Fruit fly (Drosophila melanogaster) whole organism, embryonic: ENCODE results near the gene CG11562.
A peak's percentile ranks its signal among the peaks of the same experiment; 100 is the strongest.

Experiments used
- Awh ChIP-seq: fragments of 200-800 bp; sonication (Bioruptor generic); IDR thresholded peaks from 2 replicates; pipeline ENCODE4, ENCODE4 v1.3.6; 2022; ENCODE audit warnings: missing biosample characterization, missing genetic modification characterization
- C15 ChIP-seq: fragments of 200-800 bp; sonication (Bioruptor generic); IDR thresholded peaks from 3 replicates; pipeline ENCODE4 v1.3.6; 2022; ENCODE audit warnings: missing biosample characterization, missing genetic modification characterization
- CG10274 ChIP-seq: fragments of 200-800 bp; sonication (Bioruptor generic); optimal IDR thresholded peaks from 3 replicates; lab custom pipeline; 2017; ENCODE audit warnings: missing biosample characterization, mild to moderate bottlenecking, missing genetic modification characterization
- CG12942 ChIP-seq: fragments of 200-800 bp; sonication (Bioruptor generic); optimal IDR thresholded peaks from 3 replicates; lab custom pipeline; 2016; ENCODE audit warnings: missing biosample characterization, missing genetic modification characterization
- CG13296 ChIP-seq: fragments of 200-800 bp; sonication (Bioruptor generic); optimal IDR thresholded peaks from 3 replicates; lab custom pipeline; 2018; ENCODE audit warnings: missing biosample characterization, mild to moderate bottlenecking, missing genetic modification characterization
- CG15269 ChIP-seq: fragments of 200-800 bp; sonication (Bioruptor generic); optimal IDR thresholded peaks from 2 replicates; lab custom pipeline; 2018; ENCODE audit warnings: missing biosample characterization, mild to moderate bottlenecking, missing genetic modification characterization, moderate library complexity
- CG17361 ChIP-seq: fragments of 200-800 bp; sonication (Bioruptor generic); IDR thresholded peaks from 3 replicates; pipeline ENCODE4 v1.3.6; 2022; ENCODE audit warnings: missing biosample characterization, missing genetic modification characterization
- CG17385 ChIP-seq: fragments of 200-800 bp; sonication (Bioruptor generic); optimal IDR thresholded peaks from 3 replicates; lab custom pipeline; 2018; ENCODE audit warnings: missing biosample characterization, mild to moderate bottlenecking, missing genetic modification characterization
- CG30020 ChIP-seq: fragments of 200-800 bp; optimal IDR thresholded peaks from 2 replicates; lab custom pipeline; 2019; ENCODE audit warnings: missing biosample characterization, mild to moderate bottlenecking, missing genetic modification characterization, moderate library complexity
- CG3407 ChIP-seq: fragments of 200-800 bp; sonication (Bioruptor generic); optimal IDR thresholded peaks from 2 replicates; lab custom pipeline; 2018; ENCODE audit warnings: missing biosample characterization, mild to moderate bottlenecking, missing genetic modification characterization
- CG34224 ChIP-seq: fragments of 200-800 bp; sonication (Bioruptor generic); IDR thresholded peaks from 3 replicates; pipeline ENCODE4 v1.3.6; 2022; ENCODE audit warnings: missing biosample characterization, missing genetic modification characterization; ENCODE audit not compliant: partially characterized antibody
- CG42726 ChIP-seq: fragments of 200-800 bp; sonication (Bioruptor generic); IDR thresholded peaks from 2 replicates; pipeline ENCODE4 v1.3.6; 2022; ENCODE audit warnings: missing biosample characterization, missing genetic modification characterization; ENCODE audit not compliant: partially characterized antibody
- CG4328 ChIP-seq: fragments of 200-800 bp; sonication (Bioruptor generic); optimal IDR thresholded peaks from 3 replicates; lab custom pipeline; 2017; ENCODE audit warnings: missing biosample characterization, missing genetic modification reagents, missing genetic modification characterization
- CG4730 ChIP-seq: fragments of 200-800 bp; sonication (Bioruptor generic); IDR thresholded peaks from 2 replicates; pipeline ENCODE4 v1.3.6; 2022; ENCODE audit warnings: missing biosample characterization, missing genetic modification characterization
- CG8478 ChIP-seq: fragments of >200 bp; optimal IDR thresholded peaks from 2 replicates; lab custom pipeline; 2018
- CG9609 ChIP-seq: fragments of 200-800 bp; sonication (Bioruptor generic); optimal IDR thresholded peaks from 3 replicates; lab custom pipeline; 2016; ENCODE audit warnings: missing biosample characterization, missing genetic modification characterization
- Doc3 ChIP-seq: fragments of 200-800 bp; sonication (Bioruptor generic); IDR thresholded peaks from 3 replicates; pipeline ENCODE4 v1.3.6; 2022; ENCODE audit warnings: missing biosample characterization, missing genetic modification characterization; ENCODE audit not compliant: partially characterized antibody
- Fer2 ChIP-seq: fragments of 200-800 bp; sonication (Bioruptor generic); optimal IDR thresholded peaks from 2 replicates; lab custom pipeline; 2018; ENCODE audit warnings: missing biosample characterization, mild to moderate bottlenecking, missing genetic modification characterization, moderate library complexity
- H2.0 ChIP-seq: fragments of 200-800 bp; sonication (Bioruptor generic); IDR thresholded peaks from 2 replicates; pipeline ENCODE4 v1.3.6; 2022; ENCODE audit warnings: missing biosample characterization, missing genetic modification characterization
- HLH4C ChIP-seq: fragments of 200-800 bp; sonication (Bioruptor generic); IDR thresholded peaks from 3 replicates; pipeline ENCODE4 v1.3.6; 2022; ENCODE audit warnings: missing biosample characterization, missing genetic modification characterization; ENCODE audit not compliant: partially characterized antibody
- Hsf ChIP-seq: fragments of 200-800 bp; sonication (Bioruptor generic); optimal IDR thresholded peaks from 3 replicates; lab custom pipeline; 2016; ENCODE audit warnings: missing biosample characterization, missing genetic modification characterization
- MESR4 ChIP-seq: fragments of 200-800 bp; sonication (Bioruptor generic); optimal IDR thresholded peaks from 2 replicates; lab custom pipeline; 2018; ENCODE audit warnings: missing biosample characterization, mild to moderate bottlenecking, missing genetic modification characterization, moderate library complexity
- Max ChIP-seq: fragments of 200-800 bp; sonication (Bioruptor generic); optimal IDR thresholded peaks from 2 replicates; lab custom pipeline; 2016; ENCODE audit warnings: missing biosample characterization, mild to moderate bottlenecking, missing genetic modification characterization
- NK7.1 ChIP-seq: fragments of 200-800 bp; sonication (Bioruptor generic); optimal IDR thresholded peaks from 3 replicates; lab custom pipeline; 2016; ENCODE audit warnings: missing biosample characterization, missing genetic modification characterization
- Poxn ChIP-seq: fragments of 200-800 bp; sonication (Bioruptor generic); IDR thresholded peaks from 2 replicates; pipeline ENCODE4 v1.3.6; 2022; ENCODE audit warnings: missing biosample characterization, missing genetic modification characterization
- Sry-β ChIP-seq: fragments of 200-800 bp; sonication (Bioruptor generic); optimal IDR thresholded peaks from 2 replicates; lab custom pipeline; 2018; ENCODE audit warnings: missing biosample characterization, mild to moderate bottlenecking, missing genetic modification characterization, moderate library complexity
- ab ChIP-seq: fragments of 200-800 bp; sonication (Bioruptor generic); optimal IDR thresholded peaks from 2 replicates; lab custom pipeline; 2016; ENCODE audit warnings: missing biosample characterization, missing genetic modification characterization
- aop ChIP-seq: fragments of 200-800 bp; sonication (Bioruptor generic); IDR thresholded peaks from 2 replicates; pipeline ENCODE4 v1.3.6; 2022; ENCODE audit warnings: missing biosample characterization, missing genetic modification characterization
- ase ChIP-seq: fragments of 200-800 bp; sonication (Bioruptor generic); IDR thresholded peaks from 3 replicates; pipeline ENCODE4 v1.3.6; 2022; ENCODE audit warnings: missing biosample characterization, missing genetic modification characterization
- bbx ChIP-seq: fragments of 200-800 bp; sonication (Bioruptor generic); IDR thresholded peaks from 2 replicates; pipeline ENCODE4 v1.3.6; 2022; ENCODE audit warnings: missing biosample characterization, missing genetic modification characterization; ENCODE audit not compliant: partially characterized antibody
- cad ChIP-seq: fragments of >200 bp; optimal IDR thresholded peaks from 2 replicates; lab custom pipeline; 2017; ENCODE audit warnings: missing biosample characterization, missing genetic modification characterization
- cato ChIP-seq: fragments of 200-800 bp; sonication (Bioruptor generic); optimal IDR thresholded peaks from 2 replicates; lab custom pipeline; 2016; ENCODE audit warnings: missing biosample characterization, missing genetic modification characterization, borderline replicate concordance
- ci ChIP-seq: fragments of 200-800 bp; sonication (Bioruptor generic); IDR thresholded peaks from 3 replicates; pipeline ENCODE4 v1.3.6; 2022; ENCODE audit warnings: missing biosample characterization, missing genetic modification characterization
- dm ChIP-seq: fragments of 200-800 bp; sonication (Bioruptor generic); optimal IDR thresholded peaks from 3 replicates; lab custom pipeline; 2016; ENCODE audit warnings: missing biosample characterization, missing genetic modification characterization
- esg ChIP-seq: fragments of 200-800 bp; sonication (Bioruptor generic); conservative IDR thresholded peaks from 2 replicates; pipeline ENCODE4 v1.3.6; 2022; ENCODE audit warnings: missing biosample characterization, missing genetic modification characterization
- eyg ChIP-seq: fragments of 200-800 bp; sonication (Bioruptor generic); optimal IDR thresholded peaks from 3 replicates; lab custom pipeline; 2016; ENCODE audit warnings: missing biosample characterization, missing genetic modification characterization
- grau ChIP-seq: fragments of 200-800 bp; optimal IDR thresholded peaks from 3 replicates; lab custom pipeline; 2019; ENCODE audit warnings: missing biosample characterization, mild to moderate bottlenecking, missing genetic modification characterization, moderate library complexity
- her ChIP-seq: fragments of 200-800 bp; sonication (Bioruptor generic); optimal IDR thresholded peaks from 2 replicates; lab custom pipeline; 2016; ENCODE audit warnings: missing biosample characterization, missing genetic modification characterization
- hkb ChIP-seq, 2 experiments: fragments of 200-800 bp in 1 of 2; fragments of >200 bp in 1 of 2; sonication (Bioruptor generic) in 1 of 2; IDR thresholded peaks in 1 of 2; optimal IDR thresholded peaks in 1 of 2; 2 replicates each; pipeline versions ENCODE4 v1.3.6 to Lab custom; 2017 to 2022; ENCODE audit warnings: missing biosample characterization in 1 of 2, missing genetic modification characterization in 1 of 2
- kni ChIP-seq: fragments of 200-800 bp; sonication (Bioruptor generic); optimal IDR thresholded peaks from 3 replicates; lab custom pipeline; 2017; ENCODE audit warnings: mild to moderate bottlenecking, missing biosample characterization, missing genetic modification reagents, missing genetic modification characterization
- lbe ChIP-seq: fragments of 200-800 bp; sonication (Bioruptor generic); optimal IDR thresholded peaks from 2 replicates; lab custom pipeline; 2016; ENCODE audit warnings: missing biosample characterization, mild to moderate bottlenecking, missing genetic modification characterization
- lov ChIP-seq, 2 experiments: fragments of 200-800 bp in 1 of 2; fragments of >200 bp in 1 of 2; sonication (Bioruptor generic) in 1 of 2; IDR thresholded peaks in 1 of 2; optimal IDR thresholded peaks in 1 of 2; 2 replicates in 1 of 2; 3 replicates in 1 of 2; pipeline versions ENCODE4 v1.3.6 to Lab custom; 2017 to 2022; ENCODE audit warnings: missing biosample characterization in 1 of 2, missing genetic modification characterization in 1 of 2
- nerfin-2 ChIP-seq: fragments of 200-800 bp; sonication (Bioruptor generic); IDR thresholded peaks from 2 replicates; pipeline ENCODE4 v1.3.6; 2022; ENCODE audit warnings: missing biosample characterization, missing genetic modification characterization; ENCODE audit not compliant: partially characterized antibody
- org-1 ChIP-seq: fragments of 200-800 bp; sonication (Bioruptor generic); optimal IDR thresholded peaks from 2 replicates; lab custom pipeline; 2017; ENCODE audit warnings: missing biosample characterization, missing genetic modification characterization
- peb ChIP-seq: fragments of 200-800 bp; sonication (Bioruptor generic); IDR thresholded peaks from 2 replicates; pipeline ENCODE4 v1.3.6; 2022; ENCODE audit warnings: missing biosample characterization, missing genetic modification characterization
- run ChIP-seq: fragments of 200-800 bp; sonication (Bioruptor generic); optimal IDR thresholded peaks from 3 replicates; lab custom pipeline; 2018; ENCODE audit warnings: missing biosample characterization, mild to moderate bottlenecking, missing genetic modification characterization
- unc-4 ChIP-seq: fragments of 200-800 bp; sonication (Bioruptor generic); IDR thresholded peaks from 2 replicates; pipeline ENCODE4 v1.3.6; 2022; ENCODE audit warnings: missing biosample characterization, missing genetic modification characterization; ENCODE audit not compliant: partially characterized antibody

The CG11562 gene

dm6 chr2L:297480-298284, 5.5 kb downstream of the CG11562 start, which contains the start of gene Pi3K21B (continued):
- TF ChIP-seq CG12942 (GFP tag; lab: Kevin White, UChicago) (peak; percentile 94), kni (GFP tag; lab: Kevin White, UChicago) (peak; percentile 87), aop (peak; percentile 57), ab (GFP tag; lab: Kevin White, UChicago) (peak; percentile 86), hkb (optimal IDR thresholded peaks at IDR 0.05; lab: Kevin White, UChicago) (peak; percentile 40), hkb (GFP tag; IDR thresholded peaks at IDR 0.05; lab: Robert Waterston, UW) (peak; percentile 82), CG34224 (GFP tag; lab: Robert Waterston, UW) (peak; percentile 48; the same call in 1 of the 3 replicates), CG9609 (peak; percentile 92), Fer2 (tag; lab: Kevin White, UChicago) (peak; percentile 88), Hsf (GFP tag; lab: Kevin White, UChicago) (peak; percentile 90), Sry-β (no peak), CG17385 (GFP tag; lab: Kevin White, UChicago) (peak; percentile 83), dm (GFP tag; lab: Kevin White, UChicago) (peak; percentile 91), run (tag; lab: Kevin White, UChicago) (peak; percentile 67), MESR4 (peak; percentile 97), grau (tag; lab: Kevin White, UChicago) (peak; percentile 90), lov (optimal IDR thresholded peaks at IDR 0.05; lab: Kevin White, UChicago) (no peak), lov (GFP tag; IDR thresholded peaks at IDR 0.05; lab: Robert Waterston, UW) (0 out of 3 replicates have a peak, but pooled peaks have one; percentile 4), Max (GFP tag; lab: Kevin White, UChicago) (peak; percentile 88), unc-4 (GFP tag; lab: Robert Waterston, UW) (peak; percentile 34; the same call in 1 of the 2 replicates), C15 (GFP tag; lab: Robert Waterston, UW) (peak; percentile 46; the same call in 1 of the 3 replicates), CG3407 (GFP tag; lab: Kevin White, UChicago) (peak; percentile 77), nerfin-2 (GFP tag; lab: Robert Waterston, UW) (no peak), org-1 (GFP tag; lab: Kevin White, UChicago) (peak; percentile 73), ci (GFP tag; lab: Robert Waterston, UW) (peak; percentile 91), esg (GFP tag; lab: Robert Waterston, UW) (peak; percentile 87), Awh (0 out of 2 replicates have a peak, but pooled peaks have one; percentile 51), CG42726 (GFP tag; lab: Robert Waterston, UW) (0 out of 2 replicates have a peak, but pooled peaks have one; percentile 39), Poxn (GFP tag; lab: Robert Waterston, UW) (peak; percentile 60; the same call in 1 of the 2 replicates), Doc3 (GFP tag; lab: Robert Waterston, UW) (no peak), cad (GFP tag; lab: Kevin White, UChicago) (no peak), CG4730 (GFP tag; lab: Robert Waterston, UW) (peak; percentile 58), HLH4C (GFP tag; lab: Robert Waterston, UW) (no peak), NK7.1 (GFP tag; lab: Kevin White, UChicago) (peak; percentile 59), CG10274 (peak; percentile 50), eyg (GFP tag; lab: Kevin White, UChicago) (peak; percentile 78), lbe (GFP tag; lab: Kevin White, UChicago) (peak; percentile 83), CG30020 (tag; lab: Kevin White, UChicago) (peak; percentile 75), CG13296 (peak; percentile 84), CG4328 (peak; percentile 89), ase (GFP tag; lab: Robert Waterston, UW) (peak; percentile 76), CG8478 (peak; percentile 78), bbx (GFP tag; lab: Robert Waterston, UW) (peak; percentile 54), her (peak; percentile 89), peb (GFP tag; lab: Robert Waterston, UW) (peak; percentile 70), CG17361 (GFP tag; lab: Robert Waterston, UW) (peak; percentile 94), cato (GFP tag; lab: Kevin White, UChicago) (peak; percentile 84), H2.0 (GFP tag; lab: Robert Waterston, UW) (peak; percentile 84), CG15269 (tag; lab: Kevin White, UChicago) (peak; percentile 93)
